Worm (Caenorhabditis elegans) whole organism, mixed stage, embryonic: ENCODE results near the gene dpf-4.

Experiments
- ces-1 ChIP-seq: fragments of 150-350 bp; optimal IDR thresholded peaks from 2 replicates; lab custom pipeline; 2014; ENCODE audit warnings: missing biosample characterization, missing genetic modification reagents, missing genetic modification characterization
- cnd-1 ChIP-seq: fragments of 200-800 bp; sonication (Bioruptor generic); optimal IDR thresholded peaks from 2 replicates; lab custom pipeline; 2018; ENCODE audit warnings: mild to moderate bottlenecking, missing genetic modification characterization, missing compliant biosample characterization
- lin-13 ChIP-seq: fragments of 150-350 bp; optimal IDR thresholded peaks from 2 replicates; lab custom pipeline; 2014; ENCODE audit warnings: missing biosample characterization, missing genetic modification characterization
- lin-32 ChIP-seq: fragments of 200-800 bp; sonication (Bioruptor generic); optimal IDR thresholded peaks from 2 replicates; lab custom pipeline; 2018; ENCODE audit warnings: mild to moderate bottlenecking, missing genetic modification characterization, missing compliant biosample characterization
- lsy-2 ChIP-seq: fragments of 150-350 bp; optimal IDR thresholded peaks from 2 replicates; lab custom pipeline; 2014; ENCODE audit warnings: missing biosample characterization, missing genetic modification characterization
- mep-1 ChIP-seq: fragments of 150-350 bp; optimal IDR thresholded peaks from 2 replicates; lab custom pipeline; 2017; ENCODE audit warnings: missing biosample characterization, missing genetic modification reagents, missing genetic modification characterization, inconsistent platforms
- nhr-237 ChIP-seq: fragments of 150-350 bp; optimal IDR thresholded peaks from 2 replicates; lab custom pipeline; 2014; ENCODE audit warnings: missing biosample characterization, missing genetic modification characterization
- pha-4 ChIP-seq: fragments of 150-350 bp; optimal IDR thresholded peaks from 2 replicates; lab custom pipeline; 2018; ENCODE audit warnings: missing biosample characterization, missing genetic modification reagents, missing genetic modification characterization
- snpc-4 ChIP-seq: fragments of 150-350 bp; optimal IDR thresholded peaks from 2 replicates; lab custom pipeline; 2014; ENCODE audit warnings: missing biosample characterization, missing genetic modification characterization
- sptf-1 ChIP-seq: sonication (generic microtip); optimal IDR thresholded peaks from 2 replicates; lab custom pipeline; 2017; ENCODE audit warnings: mild to moderate bottlenecking, missing genetic modification characterization, moderate library complexity, missing compliant biosample characterization
- unc-39 ChIP-seq: fragments of 150-350 bp; optimal IDR thresholded peaks from 2 replicates; lab custom pipeline; 2014; ENCODE audit warnings: missing biosample characterization, missing genetic modification characterization
- unc-62 ChIP-seq: fragments of 150-350 bp; optimal IDR thresholded peaks from 2 replicates; lab custom pipeline; 2014; ENCODE audit warnings: missing biosample characterization, missing genetic modification reagents, missing genetic modification characterization
- ztf-11 ChIP-seq: fragments of 150-350 bp; optimal IDR thresholded peaks from 2 replicates; lab custom pipeline; 2014; ENCODE audit warnings: missing biosample characterization, missing genetic modification characterization

DNA sequence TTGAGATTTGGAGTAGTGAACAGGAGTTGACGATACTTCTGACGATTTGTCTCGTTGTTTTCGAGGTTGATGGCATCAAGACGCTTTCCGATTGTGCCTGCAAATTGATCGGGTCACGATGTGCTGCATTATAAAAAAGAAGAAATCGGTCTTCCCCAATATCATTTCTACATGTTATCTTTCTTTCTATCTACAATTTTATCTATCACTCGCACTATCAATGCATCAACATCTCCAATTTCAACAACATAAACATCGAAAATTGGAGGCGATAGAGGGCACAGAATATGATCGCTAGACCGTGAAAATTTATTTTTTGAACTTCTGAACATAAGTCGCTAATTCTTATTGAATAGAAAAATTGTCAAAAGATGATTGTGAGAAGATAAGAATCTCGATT lies 16.6 kb downstream of the dpf-4 start:
- TF ChIP-seq lin-32 (GFP tag; lab: Kevin White, UChicago) (no peak), pha-4 (tag; lab: Kevin White, UChicago) (no peak), lin-13 (tag; lab: Kevin White, UChicago) (no peak), ztf-11 (tag; lab: Kevin White, UChicago) (no peak), nhr-237 (no peak), snpc-4 (tag; lab: Kevin White, UChicago) (no peak), mep-1 (no peak), unc-62 (GFP tag; lab: Kevin White, UChicago) (no peak), lsy-2 (no peak), cnd-1 (tag; lab: Kevin White, UChicago) (no peak), sptf-1 (tag; lab: Kevin White, UChicago) (no peak), ces-1 (no peak), unc-39 (tag; lab: Kevin White, UChicago) (no peak)
